Fruit fly (Drosophila melanogaster) S2 (cell line): Measurements from ENCODE around the gene CG34375.

Experiments
- CG8478 ChIP-seq: fragments of >200 bp; optimal IDR thresholded peaks from 2 replicates; lab custom pipeline; 2018
- CTCF ChIP-seq, 2 experiments: fragments of >200 bp; optimal IDR thresholded peaks; 2 replicates each; lab custom pipeline; 2018

DNA sequence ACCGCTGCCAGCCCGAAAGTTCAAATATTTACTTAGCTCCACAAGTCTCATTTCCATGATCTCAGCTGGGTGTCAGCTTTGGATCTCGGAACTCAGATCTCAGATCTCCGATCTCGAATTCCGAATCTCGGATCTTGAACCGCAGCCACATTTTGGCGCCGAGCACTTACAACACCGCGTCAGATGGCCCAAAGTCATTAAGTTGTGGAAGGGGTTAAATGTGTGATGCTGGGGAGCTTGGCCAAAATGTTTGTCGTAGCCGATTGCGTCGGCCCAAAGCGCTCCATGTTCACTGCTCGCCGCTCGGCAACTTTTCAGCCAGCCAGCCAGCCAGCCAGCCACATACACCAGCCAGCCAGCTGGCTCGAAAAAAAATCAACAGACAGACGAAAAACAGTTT is 1.7 kb upstream of the CG34375 start, which contains the start of gene CG6688:
- TF ChIP-seq CTCF (optimal IDR thresholded peaks at IDR 0.05; lab: Kevin White, UChicago), result no peak
- no peak for TF ChIP-seq CG8478
